Fruit fly (Drosophila melanogaster): ENCODE data around the gene Hsp22.

The Hsp22 gene

DNA sequence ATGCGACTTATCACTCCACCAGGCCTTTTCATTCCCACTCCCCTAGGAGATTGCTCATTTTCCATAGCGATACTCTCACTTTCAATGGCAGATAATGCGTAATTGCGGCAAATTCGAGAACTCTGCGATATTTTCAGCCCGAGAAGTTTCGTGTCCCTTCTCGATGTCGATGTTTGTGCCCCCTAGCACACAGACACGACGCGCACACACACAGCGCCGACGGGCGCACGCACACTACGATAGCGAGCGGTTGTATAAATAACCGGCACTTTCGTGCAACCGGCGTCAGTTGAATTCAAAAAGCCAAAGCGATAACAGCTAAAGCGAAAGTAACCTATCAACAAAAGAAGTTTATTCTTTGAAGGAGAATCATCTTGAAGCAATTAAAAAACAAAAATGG, 8.9 kb downstream of the Hsp22 start, which contains the start of gene Hsp23:
Gene Hsp23 (plus strand): TSS at position 281 of the 400 bp plus-strand sequence.
- TF ChIP-seq noc (tag; optimal IDR thresholded peaks at IDR 0.05): no peak

DNA sequence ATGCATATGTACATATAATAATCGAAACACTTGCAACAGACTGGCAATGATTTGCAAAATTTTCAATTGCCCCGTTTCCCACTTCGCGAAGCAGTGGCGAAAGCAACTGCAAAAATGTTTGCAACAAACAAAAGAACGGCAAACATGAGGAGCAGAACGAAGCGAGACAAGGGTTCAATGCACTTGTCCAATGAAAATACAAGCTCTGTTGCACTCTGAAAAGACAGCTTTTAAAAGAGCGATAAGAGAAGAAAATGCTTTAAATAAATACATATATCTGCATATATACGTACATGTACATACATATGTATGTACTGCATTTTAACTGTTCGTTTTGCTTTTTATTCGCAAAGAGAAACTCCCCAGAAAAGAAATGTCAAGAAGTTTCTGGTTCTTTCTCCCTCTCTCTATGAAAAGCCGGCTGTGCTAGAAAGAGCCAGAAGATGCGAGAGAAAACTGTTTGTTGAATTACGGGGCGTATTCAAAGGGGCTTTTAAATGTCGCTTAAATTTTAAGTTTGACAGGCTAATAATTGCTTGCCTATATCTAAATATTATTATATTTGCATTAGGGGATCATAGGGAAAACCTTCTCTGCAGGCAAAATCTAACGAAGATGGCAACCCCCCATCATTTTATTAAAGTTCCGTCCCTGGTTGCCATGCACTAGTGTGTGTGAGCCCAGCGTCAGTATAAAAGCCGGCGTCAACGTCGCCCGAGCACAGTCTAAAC, 10.8 kb downstream of the Hsp22 start, which contains the start of gene Hsp27:
Gene Hsp27 (plus strand): TSS at position 719 of the 731 bp plus-strand sequence.
- peak; percentile 98 for TF ChIP-seq noc (tag; optimal IDR thresholded peaks at IDR 0.05)

DNA sequence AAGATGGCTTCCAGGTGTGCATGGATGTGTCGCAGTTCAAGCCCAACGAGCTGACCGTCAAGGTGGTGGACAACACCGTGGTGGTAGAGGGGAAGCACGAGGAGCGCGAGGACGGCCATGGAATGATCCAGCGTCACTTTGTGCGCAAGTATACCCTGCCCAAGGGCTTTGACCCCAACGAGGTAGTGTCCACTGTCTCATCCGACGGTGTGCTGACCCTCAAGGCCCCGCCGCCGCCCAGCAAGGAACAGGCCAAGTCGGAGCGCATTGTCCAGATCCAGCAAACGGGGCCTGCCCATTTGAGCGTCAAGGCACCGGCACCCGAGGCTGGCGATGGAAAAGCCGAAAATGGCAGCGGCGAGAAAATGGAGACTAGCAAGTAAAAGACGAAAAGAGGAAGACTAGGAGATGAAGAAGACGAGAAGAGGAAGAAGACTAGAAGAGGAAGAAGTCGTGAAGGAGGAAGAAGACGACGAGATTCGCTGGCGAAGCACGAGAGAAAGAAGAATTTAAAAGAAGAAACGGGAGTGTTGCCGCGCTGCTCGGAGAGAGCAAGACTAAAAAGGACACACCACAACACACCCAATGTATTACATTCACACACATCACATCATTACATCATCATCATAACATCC, 11.8 kb downstream of the Hsp22 start:
- no peak for TF ChIP-seq noc (tag; optimal IDR thresholded peaks at IDR 0.05)

DNA sequence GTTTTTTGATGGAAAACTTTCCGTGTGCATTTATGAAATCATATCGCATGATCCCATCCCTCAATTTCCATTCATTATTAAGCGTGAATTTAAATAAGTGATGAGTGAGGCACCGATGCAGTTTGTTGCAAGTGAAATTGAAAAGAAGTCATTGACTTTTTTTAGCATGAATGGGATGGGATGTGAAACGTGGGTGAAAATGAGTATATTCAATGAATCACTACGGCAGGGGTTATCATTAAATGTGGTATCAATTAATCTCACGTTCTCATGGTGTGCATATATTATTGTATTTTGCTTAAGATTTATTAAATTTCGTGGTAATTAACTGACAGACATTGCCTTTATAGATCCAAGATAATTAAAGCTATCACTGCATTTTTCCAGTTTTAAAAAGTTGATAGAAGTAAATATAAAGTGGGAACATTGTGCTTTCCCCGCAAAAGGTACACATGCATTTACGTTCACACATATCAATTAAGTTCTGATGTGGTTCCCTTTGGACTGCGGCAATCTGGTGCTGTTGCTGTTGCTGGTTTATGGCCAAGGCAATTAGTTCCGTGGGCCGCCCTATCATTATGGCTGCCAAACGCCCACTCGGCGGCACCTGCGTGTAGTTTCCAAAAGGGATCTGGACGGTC, 18.7 kb downstream of the Hsp22 start:
- TF ChIP-seq noc (tag; optimal IDR thresholded peaks at IDR 0.05): no peak

DNA sequence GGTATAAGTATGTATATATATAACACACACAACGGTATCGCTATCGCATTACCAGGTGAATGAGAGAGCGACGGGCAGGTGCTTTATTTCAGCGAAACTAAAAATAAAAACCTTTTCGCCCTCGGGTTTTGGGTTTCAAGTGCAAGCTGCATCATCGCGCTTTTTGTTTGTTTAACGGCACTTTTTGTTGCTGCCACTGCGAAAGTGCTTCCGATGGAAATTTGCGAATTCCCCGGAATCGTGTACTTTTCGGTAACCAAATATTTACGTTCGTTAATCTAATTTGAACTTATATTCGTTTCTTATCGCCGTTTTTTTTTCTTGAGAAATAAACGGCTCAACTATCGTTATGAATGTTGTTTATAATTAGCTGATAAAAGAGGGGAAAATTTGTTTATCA, 23.3 kb downstream of the Hsp22 start:
- TF ChIP-seq noc (tag; optimal IDR thresholded peaks at IDR 0.05): no peak

DNA sequence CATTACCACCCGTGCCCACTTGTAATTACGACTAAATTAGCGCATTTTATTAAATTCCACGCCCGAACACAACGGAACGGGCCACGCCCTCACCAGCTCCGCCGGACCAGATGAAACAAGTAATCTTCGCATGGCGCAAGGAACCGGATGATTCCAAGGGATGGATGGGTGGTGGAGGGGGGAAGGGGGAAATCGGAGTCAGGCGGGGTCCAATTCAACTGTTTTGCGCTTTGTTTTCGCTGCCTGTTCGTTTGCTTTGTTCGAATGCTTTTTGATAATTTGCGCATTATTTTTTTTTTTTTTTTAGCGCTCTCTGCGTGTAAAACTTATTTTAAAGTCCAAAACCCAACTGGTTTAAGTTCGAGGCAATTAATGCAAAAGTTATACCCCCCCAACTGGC, 24.0 kb downstream of the Hsp22 start:
- no peak for TF ChIP-seq noc (tag; optimal IDR thresholded peaks at IDR 0.05)

DNA sequence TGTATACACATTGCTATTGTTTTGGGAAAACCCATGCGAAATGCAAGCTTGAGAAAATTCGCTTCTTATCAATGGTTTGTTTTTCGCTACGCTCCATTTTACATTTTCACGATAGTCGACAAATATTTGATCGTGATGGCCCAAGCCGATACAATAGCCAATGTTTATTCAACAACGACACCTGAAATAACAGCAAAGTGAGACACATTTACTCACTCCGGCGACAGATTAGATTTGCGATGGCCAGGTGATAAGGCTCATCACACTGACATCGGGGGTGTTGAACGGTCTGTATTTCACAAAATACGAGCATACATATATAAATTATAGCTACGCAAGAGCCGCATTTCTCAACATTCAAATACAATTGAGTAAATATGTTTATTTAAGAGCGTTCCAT, 24.4 kb downstream of the Hsp22 start:
- peak; percentile 89 for TF ChIP-seq noc (tag; optimal IDR thresholded peaks at IDR 0.05)

DNA sequence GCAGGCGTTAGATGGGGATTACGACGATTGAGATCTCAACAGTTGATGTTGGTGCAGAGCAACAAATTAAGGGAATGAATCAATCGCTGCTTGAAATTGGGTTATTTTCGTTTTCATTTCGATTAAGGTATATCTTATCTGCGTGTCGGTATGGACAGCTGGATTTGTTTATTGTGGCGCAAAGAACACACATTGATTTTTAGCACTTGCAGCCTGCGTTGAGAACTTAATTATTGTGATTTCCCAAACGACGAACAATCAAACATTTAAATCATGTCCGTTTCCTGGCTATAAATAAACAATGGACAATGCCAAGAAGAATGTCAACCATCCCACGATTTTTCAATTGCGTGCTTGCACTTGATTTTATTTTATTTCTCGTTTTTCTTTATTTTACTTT, 25.3 kb downstream of the Hsp22 start:
- TF ChIP-seq noc (tag; optimal IDR thresholded peaks at IDR 0.05): no peak

DNA sequence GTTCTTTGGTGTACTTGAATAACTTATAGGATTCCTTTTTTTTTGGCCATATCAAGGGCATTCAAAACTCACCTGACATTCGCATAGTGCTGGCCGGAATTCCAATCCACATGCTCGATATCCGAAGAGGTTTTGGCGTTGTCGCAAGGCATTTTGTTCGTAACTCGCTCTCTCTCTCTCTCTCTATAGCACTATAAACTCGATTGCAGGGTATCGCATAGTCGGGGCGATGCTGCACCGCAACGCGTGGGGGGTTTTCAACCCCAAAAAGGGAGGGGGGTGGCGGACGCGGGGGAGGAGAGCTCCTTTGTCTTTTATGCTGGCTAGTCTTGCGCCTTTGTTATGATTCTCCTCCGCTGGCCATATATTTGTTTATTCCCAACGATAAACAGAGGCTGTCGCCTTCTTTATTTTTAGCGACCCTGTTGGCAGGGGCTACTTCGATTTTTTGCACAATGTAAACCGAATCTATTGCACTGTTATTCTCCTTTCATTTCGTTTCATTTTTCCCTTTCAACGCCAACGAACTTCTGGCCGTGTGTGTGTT, 25.8 kb downstream of the Hsp22 start:
- no peak for TF ChIP-seq noc (tag; optimal IDR thresholded peaks at IDR 0.05)

DNA sequence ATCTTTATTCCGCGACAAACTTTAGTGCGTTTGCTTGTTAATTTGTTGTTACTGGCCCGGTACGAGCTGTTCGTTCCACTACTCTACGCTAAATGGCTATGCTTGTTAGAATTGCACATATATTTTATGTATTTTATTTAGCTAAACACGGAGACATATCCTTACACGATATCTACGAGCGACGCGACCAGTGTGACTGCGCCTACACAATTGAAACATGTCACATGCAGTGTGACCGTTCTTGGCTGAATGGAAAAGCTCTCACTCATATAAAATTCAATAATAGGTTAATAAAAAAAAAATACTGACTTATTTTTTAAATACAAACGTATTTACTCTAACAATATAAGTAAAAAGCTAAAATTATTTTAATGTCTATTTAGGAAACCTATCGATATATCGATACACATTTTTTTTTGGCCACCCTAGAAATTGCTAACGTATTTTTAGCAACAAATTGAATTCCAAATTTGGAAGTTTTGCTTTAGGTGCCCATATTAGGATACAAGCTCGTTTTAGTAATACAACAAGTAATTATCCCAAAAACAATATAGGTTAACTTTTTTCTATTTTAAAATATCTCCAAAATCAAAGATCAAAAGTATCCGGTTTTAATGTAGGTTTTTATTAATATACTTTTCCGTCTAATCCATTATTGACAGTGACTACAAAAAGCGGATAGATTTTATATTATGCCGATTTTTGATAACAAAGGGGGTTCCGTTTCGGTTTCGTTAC, 26.5 kb downstream of the Hsp22 start, which contains the start of gene CG4080:
Gene CG4080 (minus strand): TSS at position 215 of the 738 bp plus-strand sequence.
- TF ChIP-seq noc (tag; optimal IDR thresholded peaks at IDR 0.05): peak; percentile 16

DNA sequence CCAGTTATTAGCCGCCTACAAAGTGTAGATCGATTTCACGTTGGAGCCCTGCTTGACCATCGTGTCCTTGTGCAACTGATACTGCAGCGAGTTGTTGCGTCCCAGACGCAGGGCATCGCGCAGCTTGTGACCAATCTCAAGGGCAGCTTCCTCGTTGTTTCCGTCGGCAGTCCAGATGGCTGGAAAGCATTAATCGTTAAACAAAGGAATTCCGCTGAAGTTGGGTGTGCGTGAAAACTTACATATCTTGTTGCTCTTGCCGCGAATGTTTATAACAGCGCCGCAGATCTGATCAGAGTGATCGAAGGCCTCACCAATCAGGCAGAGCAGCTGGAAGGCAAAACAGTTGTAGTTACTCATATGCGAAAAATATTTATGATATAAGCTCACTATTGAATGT, 27.1 kb downstream of the Hsp22 start:
- TF ChIP-seq noc (tag; optimal IDR thresholded peaks at IDR 0.05): no peak

DNA sequence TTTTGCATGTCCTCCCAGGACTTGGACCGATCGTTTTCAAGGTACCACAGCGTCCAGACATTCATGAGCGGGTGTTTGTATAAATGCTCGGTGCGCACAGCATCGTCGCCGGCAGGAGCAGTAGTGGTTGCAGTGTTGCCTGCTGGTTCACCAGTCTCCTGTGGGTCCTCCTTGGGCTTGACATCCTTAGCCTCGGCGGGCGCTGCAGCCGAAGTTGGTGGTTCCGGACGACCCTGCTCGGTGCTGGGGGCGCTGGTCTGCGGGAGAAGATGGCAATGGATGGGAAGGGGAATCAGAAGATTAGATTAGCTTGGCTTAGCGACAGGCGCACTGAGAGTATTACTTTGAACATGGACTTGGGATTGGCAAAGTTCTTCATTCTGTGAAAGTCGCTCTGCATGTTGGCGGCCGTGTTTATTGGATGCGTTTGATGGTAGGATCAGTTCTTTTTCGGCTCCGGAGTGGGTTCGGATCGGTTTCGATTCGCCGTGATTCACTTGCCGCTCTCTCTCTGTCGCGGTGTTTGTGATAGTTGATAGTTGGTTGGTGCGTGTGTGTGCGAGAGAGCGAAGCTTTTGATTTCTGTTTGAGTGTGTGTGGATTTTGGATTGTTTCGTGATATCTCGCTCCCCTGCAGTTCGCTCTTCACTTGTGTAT, 28.1 kb downstream of the Hsp22 start:
- no peak for TF ChIP-seq noc (tag; optimal IDR thresholded peaks at IDR 0.05)

DNA sequence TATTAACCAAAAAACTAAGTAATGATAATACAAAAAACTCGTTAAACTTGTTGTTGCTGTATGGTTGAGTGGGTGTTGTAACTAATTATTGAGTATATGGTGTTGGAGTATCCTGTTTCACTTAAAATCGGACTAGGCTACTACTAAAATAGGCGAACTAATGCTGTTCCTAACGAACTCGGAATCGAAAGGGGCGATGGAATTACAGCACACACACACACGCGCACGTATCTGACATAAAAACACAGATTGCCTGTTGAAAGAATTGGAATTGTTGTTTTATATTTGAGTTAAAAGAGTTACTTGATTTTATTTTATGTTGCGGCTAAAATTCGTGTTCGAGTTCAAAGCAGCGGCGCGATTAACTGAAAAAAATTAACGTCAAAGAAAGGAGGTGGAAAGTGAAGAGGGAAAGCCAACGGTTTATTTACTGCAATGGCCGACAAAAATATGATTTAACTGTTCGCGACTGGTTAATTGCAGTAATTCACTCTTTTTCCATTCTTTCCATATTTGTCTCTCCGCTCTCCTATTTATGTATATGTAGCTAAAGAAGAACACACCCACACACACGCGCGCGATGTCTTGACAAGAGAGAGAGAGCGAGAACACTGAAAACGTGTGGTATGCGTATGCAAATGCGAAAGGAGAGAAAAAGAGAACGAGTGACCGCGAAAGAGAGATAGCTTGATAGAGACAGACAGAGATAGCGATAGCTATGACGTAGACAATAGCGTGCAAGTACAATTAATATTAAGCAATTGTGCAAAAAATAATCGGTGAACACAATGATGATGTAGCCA, 28.8 kb downstream of the Hsp22 start:
- TF ChIP-seq noc (tag; optimal IDR thresholded peaks at IDR 0.05): no peak

DNA sequence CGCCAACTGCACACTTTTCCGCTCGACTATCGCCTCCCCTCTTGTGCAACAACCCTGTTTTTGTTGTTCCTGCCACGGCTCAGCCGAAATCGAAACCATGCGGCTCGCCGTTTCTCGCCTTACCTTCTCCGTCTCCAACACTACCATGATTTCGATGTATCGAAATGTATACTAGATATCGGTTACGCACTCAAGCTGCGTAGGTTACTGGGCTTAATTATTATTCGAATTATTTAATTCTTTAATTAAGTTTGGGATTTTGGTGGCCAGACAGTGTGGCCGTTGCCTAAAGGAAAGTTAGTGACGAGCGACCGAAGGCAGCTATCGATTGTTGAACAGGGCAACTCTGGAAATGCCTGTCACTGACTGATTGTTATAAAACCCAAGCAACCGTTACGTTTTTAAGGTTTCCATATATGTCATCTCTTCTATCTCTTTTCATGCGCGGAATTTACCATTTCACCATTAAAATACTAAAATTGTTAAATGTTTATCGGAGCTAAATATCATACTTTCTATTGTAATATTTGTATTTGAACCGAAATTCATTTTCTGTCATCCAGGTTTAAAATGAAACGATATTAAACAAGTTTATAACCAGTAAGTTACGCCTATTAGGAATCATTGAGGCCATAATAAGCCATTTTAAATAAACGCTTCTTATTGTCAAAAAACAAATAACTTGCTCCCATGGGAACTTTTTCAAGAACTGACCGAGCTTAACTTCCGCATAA, 29.6 kb downstream of the Hsp22 start, which contains the start of gene eIF4E1:
Gene eIF4E1 (minus strand): TSS at position 304 of the 734 bp plus-strand sequence.
- TF ChIP-seq noc (tag; optimal IDR thresholded peaks at IDR 0.05): no peak

All from whole organism, larva.